Worm (Caenorhabditis elegans) whole organism, L4 larva: ENCODE results near the gene hrg-3.

Source experiments
- F37D6.2 ChIP-seq: sonication (generic microtip); optimal IDR thresholded peaks from 2 replicates; lab custom pipeline; 2016; ENCODE audit warnings: mild to moderate bottlenecking, missing genetic modification characterization, missing compliant biosample characterization
- F49E8.2 ChIP-seq: sonication (generic microtip); optimal IDR thresholded peaks from 2 replicates; lab custom pipeline; 2016; ENCODE audit warnings: missing compliant biosample characterization, mild to moderate bottlenecking, missing genetic modification characterization, borderline replicate concordance
- R02D3.7 ChIP-seq: fragments of 150-350 bp; sonication (generic microtip); optimal IDR thresholded peaks from 3 replicates; lab custom pipeline; 2014; ENCODE audit warnings: missing biosample characterization, missing genetic modification characterization
- T20F7.1 ChIP-seq: fragments of 200-800 bp; sonication (Bioruptor generic); optimal IDR thresholded peaks from 2 replicates; lab custom pipeline; 2018; ENCODE audit warnings: mild to moderate bottlenecking, missing genetic modification characterization, missing compliant biosample characterization
- Y105C5A.15 ChIP-seq: fragments of 200-800 bp; sonication (Bioruptor generic); IDR thresholded peaks from 2 replicates; pipeline ENCODE4 v1.3.6; 2022; ENCODE audit warnings: missing genetic modification characterization, missing compliant biosample characterization
- Y48G9A.11 ChIP-seq: fragments of 200-800 bp; sonication (Bioruptor generic); IDR thresholded peaks from 2 replicates; pipeline ENCODE4 v1.3.6; 2022; ENCODE audit warnings: missing genetic modification reagents, missing genetic modification characterization, missing compliant biosample characterization
- Y5F2A.4 ChIP-seq: fragments of 200-800 bp; sonication (Bioruptor generic); optimal IDR thresholded peaks from 2 replicates; lab custom pipeline; 2018; ENCODE audit warnings: mild to moderate bottlenecking, missing genetic modification characterization, missing compliant biosample characterization
- ZK337.2 ChIP-seq: fragments of 200-800 bp; sonication (Bioruptor generic); IDR thresholded peaks from 2 replicates; pipeline ENCODE4 v1.3.6; 2022; ENCODE audit warnings: missing genetic modification reagents, missing genetic modification characterization, missing compliant biosample characterization
- aha-1 ChIP-seq: fragments of 150-350 bp; peaks from one replicate; lab custom pipeline; 2014; ENCODE audit warnings: missing biosample characterization, missing genetic modification characterization
- ama-1 ChIP-seq: fragments of 150-350 bp; optimal IDR thresholded peaks from 2 replicates; lab custom pipeline; 2014; ENCODE audit warnings: inconsistent platforms, mixed read lengths
- ceh-20 ChIP-seq: fragments of 200-800 bp; sonication (Bioruptor generic); IDR thresholded peaks from 2 replicates; pipeline ENCODE4 v1.3.6; 2022; ENCODE audit warnings: missing genetic modification reagents, missing genetic modification characterization, missing compliant biosample characterization
- ceh-32 ChIP-seq: sonication (generic microtip); optimal IDR thresholded peaks from 2 replicates; lab custom pipeline; 2016; ENCODE audit warnings: mild to moderate bottlenecking, missing genetic modification characterization, missing compliant biosample characterization; ENCODE audit not compliant: poor library complexity
- ceh-44 ChIP-seq: fragments of 200-800 bp; sonication (Bioruptor generic); IDR thresholded peaks from 2 replicates; pipeline ENCODE4 v1.3.6; 2022; ENCODE audit warnings: missing genetic modification reagents, missing genetic modification characterization, missing compliant biosample characterization
- ceh-82 ChIP-seq: sonication (generic microtip); optimal IDR thresholded peaks from 2 replicates; lab custom pipeline; 2017; ENCODE audit warnings: missing biosample characterization, missing genetic modification characterization
- daf-16 ChIP-seq, 3 experiments: sonication (generic microtip); optimal IDR thresholded peaks; 2 replicates each; lab custom pipeline; 2016 to 2017; ENCODE audit warnings: missing genetic modification characterization in 3 of 3, missing genetic modification reagents in 3 of 3, mild to moderate bottlenecking in 2 of 3, missing compliant biosample characterization in 2 of 3, missing biosample characterization in 1 of 3, moderate library complexity in 1 of 3
- dmd-8 ChIP-seq: fragments of 200-800 bp; sonication (Bioruptor generic); IDR thresholded peaks from 2 replicates; pipeline ENCODE4 v1.3.6; 2022; ENCODE audit warnings: missing genetic modification characterization, missing compliant biosample characterization
- dpl-1 ChIP-seq: fragments of 150-350 bp; optimal IDR thresholded peaks from 2 replicates; lab custom pipeline; 2014; ENCODE audit warnings: missing biosample characterization, missing genetic modification reagents, missing genetic modification characterization
- dve-1 ChIP-seq: sonication (generic microtip); optimal IDR thresholded peaks from 2 replicates; lab custom pipeline; 2017; ENCODE audit warnings: antibody characterized with exemption, mild to moderate bottlenecking, missing genetic modification characterization, missing compliant biosample characterization; ENCODE audit not compliant: insufficient read depth
- egl-43 ChIP-seq: fragments of 200-800 bp; sonication (Bioruptor generic); IDR thresholded peaks from 2 replicates; pipeline ENCODE4 v1.3.6; 2022; ENCODE audit warnings: missing genetic modification reagents, missing genetic modification characterization, missing compliant biosample characterization
- fos-1 ChIP-seq: fragments of 150-350 bp; optimal IDR thresholded peaks from 2 replicates; lab custom pipeline; 2014; ENCODE audit warnings: missing biosample characterization, missing genetic modification characterization
- hlh-30 ChIP-seq: sonication (generic microtip); optimal IDR thresholded peaks from 2 replicates; lab custom pipeline; 2017; ENCODE audit warnings: antibody characterized with exemption, mild to moderate bottlenecking, missing genetic modification characterization, missing compliant biosample characterization; ENCODE audit not compliant: insufficient read depth
- jun-1 ChIP-seq: fragments of 150-350 bp; optimal IDR thresholded peaks from 2 replicates; lab custom pipeline; 2014; ENCODE audit warnings: missing biosample characterization, missing genetic modification reagents, missing genetic modification characterization
- lim-7 ChIP-seq: fragments of 200-800 bp; sonication (Bioruptor generic); IDR thresholded peaks from 2 replicates; pipeline ENCODE4 v1.3.6; 2022; ENCODE audit warnings: missing genetic modification characterization, missing compliant biosample characterization
- lin-13 ChIP-seq: fragments of 150-350 bp; optimal IDR thresholded peaks from 2 replicates; lab custom pipeline; 2014; ENCODE audit warnings: missing biosample characterization, missing genetic modification reagents, missing genetic modification characterization
- lin-38 ChIP-seq: fragments of 200-800 bp; sonication (Bioruptor generic); IDR thresholded peaks from 2 replicates; pipeline ENCODE4 v1.3.6; 2022; ENCODE audit warnings: missing genetic modification reagents, missing genetic modification characterization, missing compliant biosample characterization
- lir-3 ChIP-seq: sonication (generic microtip); optimal IDR thresholded peaks from 2 replicates; lab custom pipeline; 2016; ENCODE audit warnings: mild to moderate bottlenecking, missing genetic modification characterization, missing compliant biosample characterization
- lsy-2 ChIP-seq, 2 experiments: fragments of 150-350 bp in 1 of 2; sonication (generic microtip) in 1 of 2; optimal IDR thresholded peaks; 2 replicates each; lab custom pipeline; 2014 to 2017; ENCODE audit warnings: missing biosample characterization in 2 of 2, missing genetic modification characterization in 2 of 2
- madf-5 ChIP-seq, 2 experiments: fragments of 200-800 bp; sonication (Bioruptor generic); IDR thresholded peaks; 2 replicates each; pipeline ENCODE4 v1.3.6; 2022; ENCODE audit warnings: missing compliant biosample characterization in 2 of 2, missing genetic modification characterization in 2 of 2
- madf-9 ChIP-seq: fragments of 200-800 bp; sonication (Bioruptor generic); conservative IDR thresholded peaks from 2 replicates; pipeline ENCODE4 v1.3.6; 2022; ENCODE audit warnings: missing genetic modification reagents, missing genetic modification characterization, missing compliant biosample characterization
- mdl-1 ChIP-seq, 2 experiments: fragments of 150-350 bp in 1 of 2; sonication (generic microtip) in 1 of 2; optimal IDR thresholded peaks; 2 replicates each; lab custom pipeline; 2014 to 2017; ENCODE audit warnings: missing biosample characterization in 2 of 2, missing genetic modification characterization in 2 of 2
- mdt-29 ChIP-seq: fragments of 200-800 bp; sonication (Bioruptor generic); IDR thresholded peaks from 2 replicates; pipeline ENCODE4 v1.3.6; 2022; ENCODE audit warnings: missing genetic modification reagents, missing genetic modification characterization, missing compliant biosample characterization
- mes-2 ChIP-seq: sonication (generic microtip); optimal IDR thresholded peaks from 2 replicates; lab custom pipeline; 2016; ENCODE audit warnings: missing genotype, mild to moderate bottlenecking, missing genetic modification characterization, missing compliant biosample characterization; ENCODE audit not compliant: poor library complexity, severe bottlenecking
- nhr-111 ChIP-seq: fragments of 200-800 bp; sonication (Bioruptor generic); optimal IDR thresholded peaks from 2 replicates; lab custom pipeline; 2018; ENCODE audit warnings: mild to moderate bottlenecking, missing genetic modification characterization, missing compliant biosample characterization
- nhr-237 ChIP-seq: sonication (generic microtip); optimal IDR thresholded peaks from 2 replicates; lab custom pipeline; 2017; ENCODE audit warnings: missing biosample characterization, missing genetic modification characterization
- nhr-28 ChIP-seq: fragments of 150-350 bp; optimal IDR thresholded peaks from 2 replicates; lab custom pipeline; 2014; ENCODE audit warnings: missing biosample characterization, missing genetic modification characterization
- nhr-6 ChIP-seq: fragments of 150-350 bp; optimal IDR thresholded peaks from 2 replicates; lab custom pipeline; 2014; ENCODE audit warnings: missing biosample characterization, missing genetic modification characterization
- nhr-76 ChIP-seq: fragments of 150-350 bp; optimal IDR thresholded peaks from 2 replicates; lab custom pipeline; 2014; ENCODE audit warnings: missing biosample characterization, missing genetic modification characterization
- pha-4 ChIP-seq, 2 experiments: fragments of 150-350 bp in 1 of 2; fragments of 200-800 bp in 1 of 2; sonication (Bioruptor generic) in 1 of 2; IDR thresholded peaks in 1 of 2; optimal IDR thresholded peaks in 1 of 2; 2 replicates each; pipeline versions ENCODE4 v1.3.6 to Lab custom; 2014 to 2022; ENCODE audit warnings: missing genetic modification characterization in 2 of 2, missing genetic modification reagents in 2 of 2, missing biosample characterization in 1 of 2, missing compliant biosample characterization in 1 of 2
- rbr-2 ChIP-seq: sonication (generic microtip); optimal IDR thresholded peaks from 2 replicates; lab custom pipeline; 2016; ENCODE audit warnings: missing genotype, missing genetic modification characterization, missing compliant biosample characterization
- saeg-2 ChIP-seq: fragments of 200-800 bp; sonication (Bioruptor generic); IDR thresholded peaks from 2 replicates; pipeline ENCODE4 v1.3.6; 2022; ENCODE audit warnings: missing genetic modification reagents, missing genetic modification characterization, missing compliant biosample characterization
- snpc-1.2 ChIP-seq: fragments of 200-800 bp; sonication (Bioruptor generic); IDR thresholded peaks from 2 replicates; pipeline ENCODE4 v1.3.6; 2022; ENCODE audit warnings: missing genetic modification reagents, missing genetic modification characterization, missing compliant biosample characterization
- spr-3 ChIP-seq: fragments of 200-800 bp; sonication (Bioruptor generic); optimal IDR thresholded peaks from 2 replicates; lab custom pipeline; 2018; ENCODE audit warnings: mild to moderate bottlenecking, missing genetic modification characterization, missing compliant biosample characterization
- unc-39 ChIP-seq: sonication (generic microtip); optimal IDR thresholded peaks from 2 replicates; lab custom pipeline; 2017; ENCODE audit warnings: missing biosample characterization, missing genetic modification characterization
- unc-62 ChIP-seq, 3 experiments: fragments of 150-350 bp in 1 of 3; sonication (generic microtip); optimal IDR thresholded peaks in 2 of 3; peaks in 1 of 3; 1 replicate in 1 of 3; 2 replicates in 2 of 3; lab custom pipeline; 2014 to 2017; ENCODE audit warnings: missing biosample characterization in 3 of 3, missing genetic modification characterization in 3 of 3, missing genetic modification reagents in 3 of 3, missing genotype in 1 of 3
- zfp-3 ChIP-seq: fragments of 200-800 bp; sonication (Bioruptor generic); conservative IDR thresholded peaks from 2 replicates; pipeline ENCODE4 v1.3.6; 2022; ENCODE audit warnings: missing genetic modification reagents, missing genetic modification characterization, missing compliant biosample characterization

Gene hrg-3

DNA sequence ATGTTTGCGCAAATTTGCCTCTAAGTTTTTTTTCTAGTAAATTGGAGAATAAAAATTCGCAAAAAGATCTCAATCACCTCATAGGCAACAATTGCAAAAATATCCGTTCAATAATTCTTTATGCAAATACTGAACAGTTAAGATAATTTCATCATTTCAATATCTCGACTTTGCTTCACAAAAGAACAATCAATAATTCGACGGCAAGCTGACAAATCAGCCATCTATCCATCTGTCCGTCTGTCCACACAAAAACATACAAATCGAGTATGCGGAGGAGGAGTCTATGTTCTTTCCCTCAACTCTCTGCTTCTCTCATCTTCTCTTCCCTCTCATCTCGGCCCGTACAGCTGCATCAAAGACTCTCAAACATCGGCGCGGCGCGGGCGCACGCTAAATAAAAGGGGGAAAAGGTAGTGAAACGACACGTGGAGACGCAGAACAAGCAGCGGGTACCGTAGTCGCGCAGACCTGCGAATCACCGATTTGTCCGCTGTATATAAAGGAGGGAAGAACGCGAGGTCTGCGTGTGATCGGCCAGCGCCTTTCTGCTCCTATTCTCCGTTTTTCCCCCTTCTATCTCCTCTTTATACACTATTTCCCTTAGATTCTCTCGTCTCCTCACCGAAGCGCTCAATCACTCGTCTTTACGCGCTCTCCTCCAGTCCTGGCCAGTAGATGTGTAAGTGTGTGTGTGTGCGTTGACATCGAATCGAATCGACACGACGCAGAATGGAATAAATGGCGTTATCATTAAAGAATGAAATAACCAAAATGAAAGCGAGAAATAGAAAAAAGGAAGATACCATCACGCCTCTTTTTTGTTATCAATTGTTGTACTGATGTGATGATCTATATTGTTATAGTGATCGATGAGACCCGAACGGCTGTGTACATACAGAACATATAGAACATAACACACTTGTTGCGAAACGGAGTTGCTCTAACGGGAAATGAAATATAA is 25.2 kb upstream of the hrg-3 start (continued):
- TF ChIP-seq nhr-237 (tag; lab: Kevin White, UChicago) (peak; percentile 29), F37D6.2 (peak; percentile 90), nhr-6 (tag; lab: Kevin White, UChicago) (peak; percentile 78), daf-16 (GFP tag; optimal IDR thresholded peaks at IDR 0.05; lab: Kevin White, UChicago) (peak; percentile 41 to 55), daf-16 (tag; optimal IDR thresholded peaks at IDR 0.05; lab: Kevin White, UChicago) (peak; percentile 83), ceh-32 (tag; lab: Kevin White, UChicago) (no peak), lir-3 (no peak), jun-1 (tag; lab: Kevin White, UChicago) (peak; percentile 78), zfp-3 (peak; percentile 73; the same call in 1 of the 2 replicates), R02D3.7 (tag; lab: Kevin White, UChicago) (peak; percentile 19), nhr-28 (peak; percentile 95), T20F7.1 (GFP tag; lab: Kevin White, UChicago) (peak; percentile 82), ceh-20 (GFP tag; lab: Robert Waterston, UW) (peak; percentile 87), nhr-111 (GFP tag; lab: Kevin White, UChicago) (no peak), aha-1 (tag; lab: Kevin White, UChicago) (peak; percentile 100), Y48G9A.11 (GFP tag; lab: Robert Waterston, UW) (no peak), dve-1 (tag; lab: Kevin White, UChicago) (peak; percentile 96), lin-38 (GFP tag; lab: Robert Waterston, UW) (peak; percentile 68), ceh-44 (GFP tag; lab: Robert Waterston, UW) (peak; percentile 84; the same call in 1 of the 2 replicates), spr-3 (peak; percentile 6), dpl-1 (GFP tag; lab: Kevin White, UChicago) (peak; percentile 64), rbr-2 (tag; lab: Kevin White, UChicago) (peak; percentile 97), mdl-1 (tag; optimal IDR thresholded peaks at IDR 0.05; lab: Kevin White, UChicago) (peak; percentile 96 to 98), F49E8.2 (no peak), madf-5 (GFP tag; IDR thresholded peaks at IDR 0.05; lab: Robert Waterston, UW) (0 out of 4 replicates have a peak, but pooled peaks of 1 of the 2 experiments have one; percentile 1), Y5F2A.4 (GFP tag; lab: Kevin White, UChicago) (peak; percentile 4), Y105C5A.15 (GFP tag; lab: Robert Waterston, UW) (no peak), fos-1 (tag; lab: Kevin White, UChicago) (peak; percentile 29), lim-7 (GFP tag; lab: Robert Waterston, UW) (peak; percentile 40; the same call in 1 of the 2 replicates), lin-13 (peak; percentile 83), hlh-30 (peak; percentile 97), ZK337.2 (GFP tag; lab: Robert Waterston, UW) (no peak), unc-62 (GFP tag; optimal IDR thresholded peaks at IDR 0.05 in 1 of 2; lab: Kevin White, UChicago) (peak; percentile 66 to 99), unc-62 (tag; optimal IDR thresholded peaks at IDR 0.05; lab: Kevin White, UChicago) (peak; percentile 75), unc-39 (tag; lab: Kevin White, UChicago) (no peak), nhr-76 (tag; lab: Kevin White, UChicago) (peak; percentile 48)

DNA sequence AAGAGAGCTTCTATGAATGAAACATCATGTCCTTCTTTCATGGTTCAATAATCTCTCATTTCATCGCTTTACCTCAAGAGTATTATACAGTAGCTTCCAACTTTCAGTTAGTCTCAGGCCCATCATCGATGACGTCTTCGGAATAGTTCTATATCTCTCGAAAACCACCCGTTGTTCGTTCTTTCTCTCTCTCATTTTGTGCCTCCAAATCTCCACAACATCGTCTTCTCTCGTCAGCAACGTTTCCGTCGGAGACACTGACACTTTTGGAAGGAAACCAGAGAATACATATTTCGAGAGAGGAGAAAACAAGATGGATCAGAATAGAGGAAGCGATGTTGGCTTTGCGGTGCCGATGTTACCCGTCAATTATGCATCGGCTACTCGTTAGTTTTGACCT is 24.4 kb upstream of the hrg-3 start:
- TF ChIP-seq egl-43 (GFP tag; lab: Robert Waterston, UW) (peak; percentile 70), Y5F2A.4 (GFP tag; lab: Kevin White, UChicago) (peak; percentile 41), snpc-1.2 (no peak), ceh-32 (tag; lab: Kevin White, UChicago) (no peak), lin-13 (no peak), ama-1 (lab: Kevin White, UChicago) (peak; percentile 43), T20F7.1 (GFP tag; lab: Kevin White, UChicago) (no peak), madf-9 (GFP tag; lab: Robert Waterston, UW) (no peak), lim-7 (GFP tag; lab: Robert Waterston, UW) (0 out of 2 replicates have a peak, but pooled peaks have one; percentile 5), mdt-29 (GFP tag; lab: Robert Waterston, UW) (peak; percentile 54), saeg-2 (GFP tag; lab: Robert Waterston, UW) (0 out of 2 replicates have a peak, but pooled peaks have one; percentile 17), Y105C5A.15 (GFP tag; lab: Robert Waterston, UW) (0 out of 2 replicates have a peak, but pooled peaks have one; percentile 3), pha-4 (GFP tag; IDR thresholded peaks at IDR 0.05; lab: Robert Waterston, UW) (no peak), pha-4 (tag; optimal IDR thresholded peaks at IDR 0.05; lab: Kevin White, UChicago) (no peak), mes-2 (tag; lab: Kevin White, UChicago) (peak; percentile 47), ceh-82 (tag; lab: Kevin White, UChicago) (no peak), dmd-8 (peak; percentile 49; the same call in 1 of the 2 replicates), lsy-2 (tag; optimal IDR thresholded peaks at IDR 0.05; lab: Kevin White, UChicago) (peak; percentile 33 to 35), fos-1 (tag; lab: Kevin White, UChicago) (no peak)
